Worm (Caenorhabditis elegans) whole organism, L3 larva: ENCODE measurements around the gene glod-4.

Experiments
- R02D3.7 ChIP-seq: fragments of 150-350 bp; optimal IDR thresholded peaks from 2 replicates; lab custom pipeline; 2014; ENCODE audit warnings: missing biosample characterization, missing genetic modification characterization
- ZK546.5 ChIP-seq: sonication (generic microtip); optimal IDR thresholded peaks from 2 replicates; lab custom pipeline; 2017; ENCODE audit warnings: missing biosample characterization, missing genetic modification characterization
- aly-2 ChIP-seq: fragments of 150-350 bp; optimal IDR thresholded peaks from 2 replicates; lab custom pipeline; 2014; ENCODE audit warnings: missing biosample characterization, missing genetic modification characterization
- ama-1 ChIP-seq: fragments of 150-350 bp; optimal IDR thresholded peaks from 2 replicates; lab custom pipeline; 2018
- ceh-16 ChIP-seq: sonication (generic microtip); optimal IDR thresholded peaks from 2 replicates; lab custom pipeline; 2017; ENCODE audit warnings: missing biosample characterization, missing genetic modification characterization
- ceh-28 ChIP-seq: fragments of 150-350 bp; optimal IDR thresholded peaks from 2 replicates; lab custom pipeline; 2014; ENCODE audit warnings: missing biosample characterization, missing genetic modification reagents, missing genetic modification characterization
- ceh-82 ChIP-seq: fragments of 150-350 bp; optimal IDR thresholded peaks from 2 replicates; lab custom pipeline; 2014; ENCODE audit warnings: missing biosample characterization, missing genetic modification characterization
- ceh-9 ChIP-seq: sonication (generic microtip); optimal IDR thresholded peaks from 2 replicates; lab custom pipeline; 2018; ENCODE audit warnings: missing biosample characterization, missing genetic modification characterization
- daf-12 ChIP-seq: fragments of 150-350 bp; optimal IDR thresholded peaks from 2 replicates; lab custom pipeline; 2014; ENCODE audit warnings: missing biosample characterization, missing genetic modification reagents, missing genetic modification characterization
- egl-27 ChIP-seq: sonication (generic microtip); optimal IDR thresholded peaks from 4 replicates; lab custom pipeline; 2017; ENCODE audit warnings: missing biosample characterization, missing genetic modification reagents, missing genetic modification characterization
- egl-5 ChIP-seq: fragments of 150-350 bp; optimal IDR thresholded peaks from 2 replicates; lab custom pipeline; 2017; ENCODE audit warnings: missing biosample characterization, missing genetic modification reagents, missing genetic modification characterization, inconsistent platforms
- elt-1 ChIP-seq: fragments of 150-350 bp; optimal IDR thresholded peaks from 2 replicates; lab custom pipeline; 2014; ENCODE audit warnings: missing biosample characterization, missing genetic modification characterization
- elt-2 ChIP-seq: sonication (generic microtip); optimal IDR thresholded peaks from 2 replicates; lab custom pipeline; 2016; ENCODE audit warnings: missing genetic modification reagents, mild to moderate bottlenecking, missing genetic modification characterization, missing compliant biosample characterization
- elt-3 ChIP-seq, 3 experiments: fragments of 150-350 bp in 1 of 3; sonication (generic microtip) in 2 of 3; optimal IDR thresholded peaks; 2 replicates in 2 of 3; 4 replicates in 1 of 3; lab custom pipeline; 2014 to 2017; ENCODE audit warnings: missing biosample characterization in 3 of 3, missing genetic modification characterization in 3 of 3
- eor-1 ChIP-seq, 2 experiments: fragments of 150-350 bp; optimal IDR thresholded peaks; 2 replicates each; lab custom pipeline; 2014 to 2018; ENCODE audit warnings: missing biosample characterization in 2 of 2, missing genetic modification characterization in 2 of 2
- fkh-10 ChIP-seq: sonication (generic microtip); optimal IDR thresholded peaks from 2 replicates; lab custom pipeline; 2017; ENCODE audit warnings: missing biosample characterization, missing genetic modification reagents, missing genetic modification characterization
- fkh-2 ChIP-seq: fragments of 150-350 bp; optimal IDR thresholded peaks from 2 replicates; lab custom pipeline; 2014; ENCODE audit warnings: missing biosample characterization, missing genetic modification reagents, missing genetic modification characterization
- fos-1 ChIP-seq: fragments of 150-350 bp; optimal IDR thresholded peaks from 2 replicates; lab custom pipeline; 2014; ENCODE audit warnings: missing biosample characterization, missing genetic modification characterization
- hmg-11 ChIP-seq: sonication (generic microtip); optimal IDR thresholded peaks from 2 replicates; lab custom pipeline; 2016; ENCODE audit warnings: missing genetic modification characterization, missing compliant biosample characterization
- jun-1 ChIP-seq: fragments of 150-350 bp; optimal IDR thresholded peaks from 2 replicates; lab custom pipeline; 2014; ENCODE audit warnings: missing biosample characterization, missing genetic modification reagents, missing genetic modification characterization
- lin-15B ChIP-seq: fragments of 150-350 bp; optimal IDR thresholded peaks from 2 replicates; lab custom pipeline; 2014; ENCODE audit warnings: missing biosample characterization, missing genetic modification characterization
- lin-39 ChIP-seq: fragments of 150-350 bp; optimal IDR thresholded peaks from 2 replicates; lab custom pipeline; 2018; ENCODE audit warnings: missing biosample characterization, missing genetic modification reagents, missing genetic modification characterization
- lsy-12 ChIP-seq: sonication (generic microtip); optimal IDR thresholded peaks from 2 replicates; lab custom pipeline; 2016; ENCODE audit warnings: mild to moderate bottlenecking, missing genetic modification characterization, missing compliant biosample characterization
- mdl-1 ChIP-seq: fragments of 150-350 bp; optimal IDR thresholded peaks from 2 replicates; lab custom pipeline; 2014; ENCODE audit warnings: missing biosample characterization, missing genetic modification characterization
- mml-1 ChIP-seq: fragments of 150-350 bp; sonication (generic microtip); optimal IDR thresholded peaks from 3 replicates; lab custom pipeline; 2014; ENCODE audit warnings: missing biosample characterization, missing genetic modification characterization
- nfya-1 ChIP-seq: sonication (generic microtip); optimal IDR thresholded peaks from 2 replicates; lab custom pipeline; 2017; ENCODE audit warnings: missing genetic modification characterization, mild to moderate bottlenecking, missing compliant biosample characterization, antibody characterized with exemption, moderate library complexity; ENCODE audit not compliant: insufficient read depth
- nhr-11 ChIP-seq: fragments of 150-350 bp; optimal IDR thresholded peaks from 2 replicates; lab custom pipeline; 2014; ENCODE audit warnings: missing biosample characterization, missing genetic modification characterization
- nhr-12 ChIP-seq: fragments of 150-350 bp; optimal IDR thresholded peaks from 2 replicates; lab custom pipeline; 2014; ENCODE audit warnings: missing biosample characterization, missing genetic modification characterization
- nhr-23 ChIP-seq: fragments of 150-350 bp; optimal IDR thresholded peaks from 2 replicates; lab custom pipeline; 2014; ENCODE audit warnings: missing biosample characterization, missing genetic modification reagents, missing genetic modification characterization
- nhr-237 ChIP-seq: fragments of 150-350 bp; optimal IDR thresholded peaks from 2 replicates; lab custom pipeline; 2014; ENCODE audit warnings: missing biosample characterization, missing genetic modification characterization
- nhr-25 ChIP-seq: sonication (generic microtip); optimal IDR thresholded peaks from 2 replicates; lab custom pipeline; 2017; ENCODE audit warnings: missing biosample characterization, missing genetic modification characterization
- nhr-28 ChIP-seq: fragments of 150-350 bp; optimal IDR thresholded peaks from 2 replicates; lab custom pipeline; 2014; ENCODE audit warnings: missing biosample characterization, missing genetic modification characterization
- nhr-43 ChIP-seq: sonication (generic microtip); optimal IDR thresholded peaks from 2 replicates; lab custom pipeline; 2016; ENCODE audit warnings: mild to moderate bottlenecking, missing genetic modification characterization, missing compliant biosample characterization; ENCODE audit not compliant: poor library complexity, severe bottlenecking
- nhr-67 ChIP-seq: fragments of 150-350 bp; optimal IDR thresholded peaks from 2 replicates; lab custom pipeline; 2014; ENCODE audit warnings: missing biosample characterization, missing genetic modification characterization
- nhr-76 ChIP-seq: fragments of 150-350 bp; sonication (generic microtip); optimal IDR thresholded peaks from 5 replicates; lab custom pipeline; 2014; ENCODE audit warnings: missing biosample characterization, missing genetic modification characterization
- nhr-77 ChIP-seq: fragments of 150-350 bp; optimal IDR thresholded peaks from 2 replicates; lab custom pipeline; 2014; ENCODE audit warnings: missing biosample characterization, missing genetic modification characterization
- pha-4 ChIP-seq: fragments of 150-350 bp; optimal IDR thresholded peaks from 2 replicates; lab custom pipeline; 2014; ENCODE audit warnings: missing biosample characterization, missing genetic modification reagents, missing genetic modification characterization
- pqm-1 ChIP-seq: fragments of 150-350 bp; optimal IDR thresholded peaks from 2 replicates; lab custom pipeline; 2017; ENCODE audit warnings: missing biosample characterization, missing genetic modification characterization, inconsistent platforms
- sea-2 ChIP-seq: fragments of 150-350 bp; sonication (generic microtip); optimal IDR thresholded peaks from 4 replicates; lab custom pipeline; 2014; ENCODE audit warnings: missing biosample characterization, missing genetic modification reagents, missing genetic modification characterization
- skn-1 ChIP-seq: fragments of 150-350 bp; optimal IDR thresholded peaks from 2 replicates; lab custom pipeline; 2014; ENCODE audit warnings: missing biosample characterization, missing genetic modification characterization
- snpc-4 ChIP-seq: fragments of 150-350 bp; optimal IDR thresholded peaks from 2 replicates; lab custom pipeline; 2014; ENCODE audit warnings: missing biosample characterization, missing genetic modification characterization
- tbx-2 ChIP-seq: sonication (generic microtip); optimal IDR thresholded peaks from 2 replicates; lab custom pipeline; 2016; ENCODE audit warnings: mild to moderate bottlenecking, missing genetic modification characterization, missing compliant biosample characterization
- unc-39 ChIP-seq: sonication (generic microtip); optimal IDR thresholded peaks from 4 replicates; lab custom pipeline; 2017; ENCODE audit warnings: missing biosample characterization, missing genetic modification characterization
- unc-62 ChIP-seq: fragments of 150-350 bp; sonication (generic microtip); optimal IDR thresholded peaks from 4 replicates; lab custom pipeline; 2014; ENCODE audit warnings: missing biosample characterization, missing genetic modification reagents, missing genetic modification characterization
- zag-1 ChIP-seq: fragments of 150-350 bp; optimal IDR thresholded peaks from 2 replicates; lab custom pipeline; 2014; ENCODE audit warnings: missing biosample characterization, missing genetic modification characterization
- ztf-11 ChIP-seq: fragments of 150-350 bp; optimal IDR thresholded peaks from 2 replicates; lab custom pipeline; 2014; ENCODE audit warnings: missing biosample characterization, missing genetic modification characterization
- ztf-4 ChIP-seq: fragments of 150-350 bp; optimal IDR thresholded peaks from 2 replicates; lab custom pipeline; 2014; ENCODE audit warnings: missing biosample characterization, missing genetic modification characterization

The glod-4 gene

ce11 chrIII:4191091-4191638, 37.8 kb downstream of the glod-4 start, which contains the start of gene dnj-16:
dnj-16 (plus strand) TSS chrIII:4191141.
- TF ChIP-seq egl-5 (tag; lab: Kevin White, UChicago) (no peak), ztf-11 (tag; lab: Kevin White, UChicago) (no peak), egl-27 (no peak), fkh-2 (tag; lab: Kevin White, UChicago) (no peak), lin-39 (tag; lab: Kevin White, UChicago) (peak; percentile 33), nhr-25 (tag; lab: Kevin White, UChicago) (peak; percentile 8), nhr-12 (no peak), nhr-77 (tag; lab: Kevin White, UChicago) (no peak), fkh-10 (no peak), zag-1 (tag; lab: Kevin White, UChicago) (no peak), lsy-12 (tag; lab: Kevin White, UChicago) (no peak), nhr-28 (tag; lab: Kevin White, UChicago) (no peak), ama-1 (lab: Kevin White, UChicago) (no peak), elt-2 (tag; lab: Kevin White, UChicago) (no peak), nhr-67 (tag; lab: Kevin White, UChicago) (no peak), jun-1 (tag; lab: Kevin White, UChicago) (peak; percentile 56), unc-62 (GFP tag; lab: Kevin White, UChicago) (no peak), nhr-76 (tag; lab: Kevin White, UChicago) (no peak), unc-39 (tag; lab: Kevin White, UChicago) (no peak), ceh-9 (tag; lab: Kevin White, UChicago) (no peak), eor-1 (tag; optimal IDR thresholded peaks at IDR 0.05; lab: Kevin White, UChicago) (no peak), skn-1 (tag; lab: Kevin White, UChicago) (no peak), mml-1 (tag; lab: Kevin White, UChicago) (no peak), sea-2 (GFP tag; lab: Kevin White, UChicago) (no peak), ceh-82 (no peak), nhr-43 (tag; lab: Kevin White, UChicago) (no peak), aly-2 (tag; lab: Kevin White, UChicago) (no peak), tbx-2 (tag; lab: Kevin White, UChicago) (no peak), pqm-1 (tag; lab: Kevin White, UChicago) (peak; percentile 30), ZK546.5 (tag; lab: Kevin White, UChicago) (no peak), ceh-16 (no peak), lin-15B (tag; lab: Kevin White, UChicago) (peak; percentile 40), ztf-4 (tag; lab: Kevin White, UChicago) (no peak), R02D3.7 (tag; lab: Kevin White, UChicago) (no peak), nhr-237 (tag; lab: Kevin White, UChicago) (no peak), mdl-1 (tag; lab: Kevin White, UChicago) (no peak), nhr-11 (tag; lab: Kevin White, UChicago) (no peak), daf-12 (tag; lab: Kevin White, UChicago) (no peak), ceh-28 (tag; lab: Kevin White, UChicago) (peak; percentile 4), fos-1 (tag; lab: Kevin White, UChicago) (no peak), nhr-23 (tag; lab: Kevin White, UChicago) (no peak), elt-1 (tag; lab: Kevin White, UChicago) (no peak), pha-4 (tag; lab: Kevin White, UChicago) (peak; percentile 88), elt-3 (tag; optimal IDR thresholded peaks at IDR 0.05; lab: Kevin White, UChicago) (no peak), hmg-11 (tag; lab: Kevin White, UChicago) (peak; percentile 43), nfya-1 (tag; lab: Kevin White, UChicago) (peak; percentile 69), snpc-4 (tag; lab: Kevin White, UChicago) (peak; percentile 9)
- TF ChIP-seq, all 47 proteins: peak for 10
